Worm (Caenorhabditis elegans) whole organism, early embryonic: ENCODE data around the gene osm-1.

Experiments used
- ama-1 ChIP-seq: fragments of 150-350 bp; optimal IDR thresholded peaks from 2 replicates; lab custom pipeline; 2014
- ets-7 ChIP-seq: sonication (generic microtip); optimal IDR thresholded peaks from 2 replicates; lab custom pipeline; 2016; ENCODE audit warnings: missing genotype, missing genetic modification characterization, missing compliant biosample characterization
- flt-1 ChIP-seq: fragments of 200-800 bp; sonication (Bioruptor generic); IDR thresholded peaks from 2 replicates; pipeline ENCODE4 v1.3.6; 2022; ENCODE audit warnings: missing genetic modification characterization, missing compliant biosample characterization
- hmbx-1 ChIP-seq: sonication (generic microtip); optimal IDR thresholded peaks from 2 replicates; lab custom pipeline; 2016; ENCODE audit warnings: mild to moderate bottlenecking, missing genetic modification characterization, missing compliant biosample characterization
- hmg-4 ChIP-seq: fragments of 200-800 bp; sonication (Bioruptor generic); optimal IDR thresholded peaks from 2 replicates; lab custom pipeline; 2018; ENCODE audit warnings: mild to moderate bottlenecking, missing genetic modification characterization, missing compliant biosample characterization
- pes-1 ChIP-seq: fragments of 200-800 bp; sonication (Bioruptor generic); IDR thresholded peaks from 2 replicates; pipeline ENCODE4 v1.3.6; 2022; ENCODE audit warnings: missing genetic modification reagents, missing genetic modification characterization, missing compliant biosample characterization
- scrt-1 ChIP-seq: fragments of 200-800 bp; sonication (Bioruptor generic); IDR thresholded peaks from 2 replicates; pipeline ENCODE4 v1.3.6; 2022; ENCODE audit warnings: missing genetic modification characterization, missing compliant biosample characterization
- sea-1 ChIP-seq: fragments of 200-800 bp; sonication (Bioruptor generic); conservative IDR thresholded peaks from 2 replicates; pipeline ENCODE4 v1.3.6; 2022; ENCODE audit warnings: missing genetic modification characterization, missing compliant biosample characterization

- TF ChIP-seq ets-7 (tag; lab: Kevin White, UChicago) (no peak), pes-1 (no peak), sea-1 (GFP tag; lab: Robert Waterston, UW) (no peak), ama-1 (no peak), scrt-1 (GFP tag; lab: Robert Waterston, UW) (no peak), hmg-4 (GFP tag; lab: Kevin White, UChicago) (no peak), hmbx-1 (no peak), flt-1 (GFP tag; lab: Robert Waterston, UW) (no peak)
Measured at ce11 chrX:16536230-16536940, 4.1 kb upstream of the osm-1 start, which contains the start of gene pat-9.
